Worm (Caenorhabditis elegans): ENCODE results near the gene clec-261.
A peak's percentile ranks its signal among the peaks of the same experiment; 100 is the strongest.

The clec-261 gene

DNA sequence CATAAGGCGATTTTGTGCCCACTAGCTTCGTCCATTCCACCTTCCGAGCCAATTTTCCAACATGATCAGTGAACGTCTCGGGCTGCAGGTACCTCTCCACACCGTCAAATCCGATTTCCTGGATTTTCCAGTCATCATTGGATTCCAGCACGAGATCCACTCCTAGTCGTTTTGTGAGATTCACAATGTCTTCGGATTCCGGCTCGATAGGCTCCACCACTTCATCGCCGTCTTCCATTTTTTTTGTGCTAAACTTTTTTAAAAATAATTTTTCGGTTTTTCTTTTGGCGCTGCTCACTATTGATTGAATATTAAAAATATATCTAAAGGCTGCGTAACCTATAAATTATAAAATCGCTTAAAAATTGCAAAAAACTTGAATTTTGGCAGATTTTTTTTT is 27.3 kb downstream of the clec-261 start, which contains the start of gene mdt-17:
mdt-17 (minus strand) TSS at position 256 of the 400 bp plus-strand sequence.
- TF ChIP-seq mep-1 (tag; optimal IDR thresholded peaks at IDR 0.05) (no peak), lin-38 (GFP tag; IDR thresholded peaks at IDR 0.05) (peak; percentile 50), ctbp-1 (GFP tag; IDR thresholded peaks at IDR 0.05) (0 out of 2 replicates have a peak, but pooled peaks have one; percentile 40), Y5F2A.4 (GFP tag; optimal IDR thresholded peaks at IDR 0.05) (no peak), F10B5.3 (tag; optimal IDR thresholded peaks at IDR 0.05) (no peak), nhr-102 (tag; optimal IDR thresholded peaks at IDR 0.05) (no peak), T26A8.4 (GFP tag; IDR thresholded peaks at IDR 0.05) (no peak), ama-1 (optimal IDR thresholded peaks at IDR 0.05) (peak; percentile 18), lin-39 (tag; optimal IDR thresholded peaks at IDR 0.05) (no peak), Y48G9A.11 (GFP tag; IDR thresholded peaks at IDR 0.05) (0 out of 2 replicates have a peak, but pooled peaks have one; percentile 52), daf-16 (GFP tag; optimal IDR thresholded peaks at IDR 0.05) (no peak), daf-16 (tag; optimal IDR thresholded peaks at IDR 0.05) (peak; percentile 5), sdz-12 (GFP tag; optimal IDR thresholded peaks at IDR 0.05) (no peak), ceh-20 (GFP tag; IDR thresholded peaks at IDR 0.05) (no peak), dmd-9 (GFP tag; IDR thresholded peaks at IDR 0.05) (no peak), egl-27 (tag; optimal IDR thresholded peaks at IDR 0.05) (no peak), aha-1 (tag) (peak; percentile 72), mxl-3 (GFP tag; optimal IDR thresholded peaks at IDR 0.05) (no peak), pha-4 (GFP tag; IDR thresholded peaks at IDR 0.05) (peak; percentile 52; the same call in 1 of the 2 replicates), pha-4 (tag; optimal IDR thresholded peaks at IDR 0.05) (no peak), madf-5 (GFP tag; IDR thresholded peaks at IDR 0.05) (no peak), F26F4.8 (GFP tag; conservative IDR thresholded peaks at IDR 0.05) (0 out of 2 replicates have a peak, but pooled peaks have one; percentile 26)

DNA sequence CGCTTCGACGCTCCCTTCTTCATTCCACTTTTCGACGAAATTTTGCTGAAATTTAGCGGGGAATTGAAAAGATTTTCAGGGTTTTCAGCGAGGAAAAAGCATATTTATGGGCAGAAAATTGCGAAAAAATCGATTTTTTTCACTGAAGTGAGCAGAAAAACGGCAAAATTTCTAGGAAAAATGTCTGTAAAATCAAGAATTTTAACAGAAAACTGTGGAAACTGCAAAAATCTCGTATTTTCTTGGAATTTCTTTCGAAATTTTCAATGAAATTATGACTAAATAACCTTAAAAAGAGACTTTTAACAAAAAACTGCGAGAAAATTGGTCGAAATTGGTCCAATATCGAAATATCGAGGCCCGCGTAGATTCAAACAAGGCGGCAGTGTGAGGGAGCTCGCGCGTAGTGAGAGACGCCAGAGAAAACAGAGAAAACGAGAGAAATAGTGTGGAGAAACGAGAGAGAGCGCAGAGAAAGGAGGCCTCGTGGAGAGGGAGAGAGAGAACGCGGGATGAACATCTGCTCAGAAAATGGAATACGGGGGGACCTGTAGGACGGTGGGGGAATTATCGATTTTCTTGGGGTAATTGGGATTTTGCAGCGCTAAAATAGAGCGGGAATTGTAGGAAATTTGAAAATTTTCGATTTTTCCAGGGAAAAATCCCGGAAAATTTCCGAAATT is 44.7 kb downstream of the clec-261 start, which contains the start of gene swsn-1:
swsn-1 (minus strand) TSS at position 51 of the 683 bp plus-strand sequence.
- no peak for TF ChIP-seq nhr-76 (tag; optimal IDR thresholded peaks at IDR 0.05)
- 0 out of 2 replicates have a peak, but pooled peaks have one; percentile 6 for TF ChIP-seq dmd-6 (GFP tag; IDR thresholded peaks at IDR 0.05)
- no peak for TF ChIP-seq lin-29 (GFP tag; IDR thresholded peaks at IDR 0.05)
- no peak for TF ChIP-seq F44E2.7 (GFP tag; IDR thresholded peaks at IDR 0.05)
- no peak for TF ChIP-seq Y75B8A.6 (GFP tag; IDR thresholded peaks at IDR 0.05)
- peak; percentile 31 for TF ChIP-seq dve-1 (tag; optimal IDR thresholded peaks at IDR 0.05; ENCODE audit: insufficient read depth)
- no peak for TF ChIP-seq nhr-48 (tag; optimal IDR thresholded peaks at IDR 0.05)
- no peak for TF ChIP-seq unc-62 (GFP tag; optimal IDR thresholded peaks at IDR 0.05 in 1 of 2)
- no peak for TF ChIP-seq unc-62 (tag; optimal IDR thresholded peaks at IDR 0.05)
- TF ChIP-seq D1046.2 (GFP tag; IDR thresholded peaks at IDR 0.05), result no peak
- peak in 1 of 2 experiments; percentile 15 for TF ChIP-seq hif-1 (tag; optimal IDR thresholded peaks at IDR 0.05)
- TF ChIP-seq unc-130 (GFP tag; optimal IDR thresholded peaks at IDR 0.05), result no peak
- TF ChIP-seq aha-1 (tag), result peak; percentile 69
- peak; percentile 11 for TF ChIP-seq ceh-28 (tag; optimal IDR thresholded peaks at IDR 0.05)
- no peak for TF ChIP-seq set-16 (GFP tag; IDR thresholded peaks at IDR 0.05)
- no peak for TF ChIP-seq duxl-1 (tag; optimal IDR thresholded peaks at IDR 0.05; ENCODE audit: poor library complexity)
- no peak for TF ChIP-seq ama-1 (optimal IDR thresholded peaks at IDR 0.05)
- no peak for TF ChIP-seq ztf-11 (tag; optimal IDR thresholded peaks at IDR 0.05)
- TF ChIP-seq nhr-237 (tag; optimal IDR thresholded peaks at IDR 0.05), result no peak
- TF ChIP-seq fkh-10 (GFP tag; optimal IDR thresholded peaks at IDR 0.05), result no peak
- TF ChIP-seq unc-39 (tag; optimal IDR thresholded peaks at IDR 0.05), result no peak
- no peak for TF ChIP-seq nhr-77 (tag; optimal IDR thresholded peaks at IDR 0.05)
- no peak for TF ChIP-seq nhr-42 (GFP tag; IDR thresholded peaks at IDR 0.05)
- TF ChIP-seq nhr-6 (tag; optimal IDR thresholded peaks at IDR 0.05), result peak; percentile 60
- no peak for TF ChIP-seq attf-4 (tag; optimal IDR thresholded peaks at IDR 0.05)
- no peak for TF ChIP-seq aly-2 (tag; optimal IDR thresholded peaks at IDR 0.05)
- TF ChIP-seq mxl-2 (GFP tag; conservative IDR thresholded peaks at IDR 0.05), result no peak
- TF ChIP-seq ceh-20 (GFP tag; IDR thresholded peaks at IDR 0.05), result no peak
- TF ChIP-seq daf-8 (GFP tag; IDR thresholded peaks at IDR 0.05), result no peak
- TF ChIP-seq lin-1 (GFP tag; IDR thresholded peaks at IDR 0.05), result no peak
- TF ChIP-seq Y5F2A.4 (GFP tag; optimal IDR thresholded peaks at IDR 0.05), result no peak
- TF ChIP-seq mdt-29 (GFP tag; IDR thresholded peaks at IDR 0.05), result no peak
- TF ChIP-seq hlh-30 (tag; optimal IDR thresholded peaks at IDR 0.05; ENCODE audit: insufficient read depth), result peak; percentile 79
